Fruit fly (Drosophila melanogaster) Kc167 (cell line): ENCODE data around the gene Arv1.

ENCODE experiments used
- Myc ChIP-seq: fragments of >200 bp; optimal IDR thresholded peaks from 2 replicates; lab custom pipeline; 2017; ENCODE audit warnings: missing external identifiers
- Sin3A ChIP-seq: fragments of >200 bp; optimal IDR thresholded peaks from 2 replicates; lab custom pipeline; 2018; ENCODE audit warnings: missing external identifiers
- h ChIP-seq: fragments of >200 bp; optimal IDR thresholded peaks from 3 replicates; lab custom pipeline; 2018; ENCODE audit warnings: missing external identifiers
- insv ChIP-seq: fragments of >200 bp; optimal IDR thresholded peaks from 3 replicates; lab custom pipeline; 2018; ENCODE audit warnings: missing external identifiers
- psq ChIP-seq: fragments of >200 bp; optimal IDR thresholded peaks from 2 replicates; lab custom pipeline; 2017; ENCODE audit warnings: missing external identifiers
- ttk ChIP-seq: sonication (Bioruptor generic); optimal IDR thresholded peaks from 2 replicates; lab custom pipeline; 2017; ENCODE audit warnings: missing external identifiers

- TF ChIP-seq psq (lab: Kevin White, UChicago) (no peak), insv (no peak), ttk (lab: Kevin White, UChicago) (no peak), h (no peak), Myc (lab: Kevin White, UChicago) (no peak), Sin3A (lab: Kevin White, UChicago) (no peak)
Observed at dm6 chr3L:21534360-21534759, 5.2 kb upstream of the Arv1 start, which contains the start of gene ppk5.
